Worm (Caenorhabditis elegans) whole organism, L3 larva: ENCODE results near the gene F58E6.8.

Source experiments
- ZK546.5 ChIP-seq: sonication (generic microtip); optimal IDR thresholded peaks from 2 replicates; lab custom pipeline; 2017; ENCODE audit warnings: missing biosample characterization, missing genetic modification characterization
- ama-1 ChIP-seq: fragments of 150-350 bp; optimal IDR thresholded peaks from 2 replicates; lab custom pipeline; 2018
- ceh-16 ChIP-seq: sonication (generic microtip); optimal IDR thresholded peaks from 2 replicates; lab custom pipeline; 2017; ENCODE audit warnings: missing biosample characterization, missing genetic modification characterization
- ceh-82 ChIP-seq: fragments of 150-350 bp; optimal IDR thresholded peaks from 2 replicates; lab custom pipeline; 2014; ENCODE audit warnings: missing biosample characterization, missing genetic modification characterization
- egl-27 ChIP-seq: sonication (generic microtip); optimal IDR thresholded peaks from 4 replicates; lab custom pipeline; 2017; ENCODE audit warnings: missing biosample characterization, missing genetic modification reagents, missing genetic modification characterization
- egl-5 ChIP-seq: fragments of 150-350 bp; optimal IDR thresholded peaks from 2 replicates; lab custom pipeline; 2017; ENCODE audit warnings: missing biosample characterization, missing genetic modification reagents, missing genetic modification characterization, inconsistent platforms
- elt-1 ChIP-seq: fragments of 150-350 bp; optimal IDR thresholded peaks from 2 replicates; lab custom pipeline; 2014; ENCODE audit warnings: missing biosample characterization, missing genetic modification characterization
- elt-2 ChIP-seq: sonication (generic microtip); optimal IDR thresholded peaks from 2 replicates; lab custom pipeline; 2016; ENCODE audit warnings: missing genetic modification reagents, mild to moderate bottlenecking, missing genetic modification characterization, missing compliant biosample characterization
- elt-3 ChIP-seq, 3 experiments: fragments of 150-350 bp in 1 of 3; sonication (generic microtip) in 2 of 3; optimal IDR thresholded peaks; 2 replicates in 2 of 3; 4 replicates in 1 of 3; lab custom pipeline; 2014 to 2017; ENCODE audit warnings: missing biosample characterization in 3 of 3, missing genetic modification characterization in 3 of 3
- eor-1 ChIP-seq, 2 experiments: fragments of 150-350 bp; optimal IDR thresholded peaks; 2 replicates each; lab custom pipeline; 2014 to 2018; ENCODE audit warnings: missing biosample characterization in 2 of 2, missing genetic modification characterization in 2 of 2
- fkh-10 ChIP-seq: sonication (generic microtip); optimal IDR thresholded peaks from 2 replicates; lab custom pipeline; 2017; ENCODE audit warnings: missing biosample characterization, missing genetic modification reagents, missing genetic modification characterization
- fkh-2 ChIP-seq: fragments of 150-350 bp; optimal IDR thresholded peaks from 2 replicates; lab custom pipeline; 2014; ENCODE audit warnings: missing biosample characterization, missing genetic modification reagents, missing genetic modification characterization
- fos-1 ChIP-seq: fragments of 150-350 bp; optimal IDR thresholded peaks from 2 replicates; lab custom pipeline; 2014; ENCODE audit warnings: missing biosample characterization, missing genetic modification characterization
- hmg-11 ChIP-seq: sonication (generic microtip); optimal IDR thresholded peaks from 2 replicates; lab custom pipeline; 2016; ENCODE audit warnings: missing genetic modification characterization, missing compliant biosample characterization
- jun-1 ChIP-seq: fragments of 150-350 bp; optimal IDR thresholded peaks from 2 replicates; lab custom pipeline; 2014; ENCODE audit warnings: missing biosample characterization, missing genetic modification reagents, missing genetic modification characterization
- lin-39 ChIP-seq: fragments of 150-350 bp; optimal IDR thresholded peaks from 2 replicates; lab custom pipeline; 2018; ENCODE audit warnings: missing biosample characterization, missing genetic modification reagents, missing genetic modification characterization
- lsy-12 ChIP-seq: sonication (generic microtip); optimal IDR thresholded peaks from 2 replicates; lab custom pipeline; 2016; ENCODE audit warnings: mild to moderate bottlenecking, missing genetic modification characterization, missing compliant biosample characterization
- mdl-1 ChIP-seq: fragments of 150-350 bp; optimal IDR thresholded peaks from 2 replicates; lab custom pipeline; 2014; ENCODE audit warnings: missing biosample characterization, missing genetic modification characterization
- mml-1 ChIP-seq: fragments of 150-350 bp; sonication (generic microtip); optimal IDR thresholded peaks from 3 replicates; lab custom pipeline; 2014; ENCODE audit warnings: missing biosample characterization, missing genetic modification characterization
- nhr-11 ChIP-seq: fragments of 150-350 bp; optimal IDR thresholded peaks from 2 replicates; lab custom pipeline; 2014; ENCODE audit warnings: missing biosample characterization, missing genetic modification characterization
- nhr-23 ChIP-seq: fragments of 150-350 bp; optimal IDR thresholded peaks from 2 replicates; lab custom pipeline; 2014; ENCODE audit warnings: missing biosample characterization, missing genetic modification reagents, missing genetic modification characterization
- nhr-25 ChIP-seq: sonication (generic microtip); optimal IDR thresholded peaks from 2 replicates; lab custom pipeline; 2017; ENCODE audit warnings: missing biosample characterization, missing genetic modification characterization
- nhr-43 ChIP-seq: sonication (generic microtip); optimal IDR thresholded peaks from 2 replicates; lab custom pipeline; 2016; ENCODE audit warnings: mild to moderate bottlenecking, missing genetic modification characterization, missing compliant biosample characterization; ENCODE audit not compliant: poor library complexity, severe bottlenecking
- pha-4 ChIP-seq: fragments of 150-350 bp; optimal IDR thresholded peaks from 2 replicates; lab custom pipeline; 2014; ENCODE audit warnings: missing biosample characterization, missing genetic modification reagents, missing genetic modification characterization
- pqm-1 ChIP-seq: fragments of 150-350 bp; optimal IDR thresholded peaks from 2 replicates; lab custom pipeline; 2017; ENCODE audit warnings: missing biosample characterization, missing genetic modification characterization, inconsistent platforms
- sea-2 ChIP-seq: fragments of 150-350 bp; sonication (generic microtip); optimal IDR thresholded peaks from 4 replicates; lab custom pipeline; 2014; ENCODE audit warnings: missing biosample characterization, missing genetic modification reagents, missing genetic modification characterization
- skn-1 ChIP-seq: fragments of 150-350 bp; optimal IDR thresholded peaks from 2 replicates; lab custom pipeline; 2014; ENCODE audit warnings: missing biosample characterization, missing genetic modification characterization
- snpc-4 ChIP-seq: fragments of 150-350 bp; optimal IDR thresholded peaks from 2 replicates; lab custom pipeline; 2014; ENCODE audit warnings: missing biosample characterization, missing genetic modification characterization
- tbx-2 ChIP-seq: sonication (generic microtip); optimal IDR thresholded peaks from 2 replicates; lab custom pipeline; 2016; ENCODE audit warnings: mild to moderate bottlenecking, missing genetic modification characterization, missing compliant biosample characterization
- unc-39 ChIP-seq: sonication (generic microtip); optimal IDR thresholded peaks from 4 replicates; lab custom pipeline; 2017; ENCODE audit warnings: missing biosample characterization, missing genetic modification characterization

Gene F58E6.8

DNA sequence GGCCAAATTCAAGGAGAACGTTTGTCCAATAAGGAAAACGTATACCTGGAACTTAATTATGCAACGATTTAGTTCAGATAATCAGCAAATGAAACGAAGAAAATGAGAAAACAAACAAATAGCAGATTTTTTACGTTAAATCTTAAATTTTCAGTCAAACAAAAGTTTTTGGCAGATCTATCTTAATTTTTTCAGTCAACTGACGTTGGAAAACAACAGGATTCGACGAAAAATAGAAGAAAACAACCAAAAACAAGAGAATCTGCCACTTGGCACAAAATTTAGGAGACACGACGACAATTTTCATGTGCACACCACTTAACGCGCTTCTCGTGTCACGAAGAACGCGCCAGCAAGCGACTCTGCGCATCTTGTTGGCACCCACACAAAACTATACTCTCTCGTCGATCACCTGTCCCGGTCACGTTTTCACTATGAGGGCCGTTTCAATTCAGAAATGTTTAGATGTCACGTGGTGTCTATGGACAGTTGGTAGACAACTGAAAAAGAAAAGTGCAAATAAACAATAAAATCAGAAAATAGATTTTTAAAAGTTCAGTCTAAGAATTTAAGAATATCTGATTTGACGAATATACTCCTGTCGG lies 34.1 kb upstream of the F58E6.8 start, which contains the start of gene ztf-7 (continued):
- TF ChIP-seq jun-1 (peak; percentile 95), ama-1 (peak; percentile 82), pha-4 (tag; lab: Kevin White, UChicago) (peak; percentile 96), sea-2 (GFP tag; lab: Kevin White, UChicago) (no peak), elt-1 (tag; lab: Kevin White, UChicago) (peak; percentile 76), fos-1 (tag; lab: Kevin White, UChicago) (no peak), unc-39 (tag; lab: Kevin White, UChicago) (no peak), fkh-2 (tag; lab: Kevin White, UChicago) (no peak), egl-27 (tag; lab: Kevin White, UChicago) (peak; percentile 38), nhr-11 (tag; lab: Kevin White, UChicago) (peak; percentile 80), tbx-2 (tag; lab: Kevin White, UChicago) (peak; percentile 88), pqm-1 (tag; lab: Kevin White, UChicago) (peak; percentile 73), egl-5 (tag; lab: Kevin White, UChicago) (peak; percentile 91), elt-3 (tag; optimal IDR thresholded peaks at IDR 0.05; lab: Kevin White, UChicago) (no peak), mml-1 (no peak), skn-1 (tag; lab: Kevin White, UChicago) (peak; percentile 68), mdl-1 (tag; lab: Kevin White, UChicago) (peak; percentile 94), ceh-16 (tag; lab: Kevin White, UChicago) (peak; percentile 50), nhr-43 (tag; lab: Kevin White, UChicago) (peak; percentile 97), snpc-4 (tag; lab: Kevin White, UChicago) (peak; percentile 93), lin-39 (tag; lab: Kevin White, UChicago) (peak; percentile 95), fkh-10 (peak; percentile 87), nhr-25 (peak; percentile 99)
- TF ChIP-seq, all 47 proteins: peak for 29

DNA sequence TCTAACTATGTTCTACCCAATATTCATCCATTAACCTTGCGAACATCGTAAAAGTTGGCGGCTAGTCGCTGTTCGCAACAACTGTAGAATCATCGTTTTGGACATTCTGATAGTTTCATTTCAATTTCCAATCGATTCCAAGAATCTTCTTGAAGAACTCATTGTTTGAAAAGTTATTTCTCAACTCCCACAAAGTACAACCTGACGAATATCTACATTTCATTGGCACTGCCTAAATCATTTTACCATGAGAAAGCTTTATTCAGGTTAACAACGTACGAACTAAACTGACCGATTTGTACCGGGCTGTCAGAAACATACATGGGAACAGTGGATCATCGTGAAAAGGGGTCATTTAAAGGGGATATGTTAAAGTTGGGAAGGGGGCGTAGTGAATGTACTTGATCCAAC lies 31.1 kb upstream of the F58E6.8 start, which contains the start of gene F46B6.6:
F46B6.6 (minus strand) TSS at position 148 of the 411 bp plus-strand sequence.
- TF ChIP-seq nhr-43 (tag; lab: Kevin White, UChicago), result peak; percentile 49
- peak; percentile 80 for TF ChIP-seq ama-1
- TF ChIP-seq hmg-11 (tag; lab: Kevin White, UChicago), result no peak
- TF ChIP-seq eor-1 (tag; optimal IDR thresholded peaks at IDR 0.05; lab: Kevin White, UChicago), result no peak
- TF ChIP-seq elt-2 (tag; lab: Kevin White, UChicago), result peak; percentile 21

DNA sequence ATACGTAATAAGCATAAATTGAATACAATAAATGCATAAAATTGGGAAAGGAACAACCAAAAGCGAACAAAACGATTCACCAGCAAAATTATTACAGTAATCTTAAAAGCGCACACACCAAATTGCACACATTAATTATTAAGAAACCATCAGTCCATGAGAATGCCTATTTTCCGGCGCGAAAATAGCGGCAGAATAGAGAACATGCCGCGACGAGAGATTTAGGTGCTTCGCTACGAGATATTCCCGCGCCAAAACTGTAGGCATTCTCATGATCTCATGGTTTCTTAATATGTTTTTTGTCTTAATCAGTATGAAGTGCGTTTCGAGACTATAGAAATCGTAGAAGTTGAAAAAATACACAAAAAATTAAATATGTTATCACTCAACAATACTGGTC lies 28.6 kb upstream of the F58E6.8 start:
- TF ChIP-seq ama-1 (no peak), egl-5 (tag; lab: Kevin White, UChicago) (no peak), tbx-2 (tag; lab: Kevin White, UChicago) (no peak), hmg-11 (tag; lab: Kevin White, UChicago) (no peak), ceh-82 (tag; lab: Kevin White, UChicago) (no peak), lsy-12 (no peak), elt-3 (tag; optimal IDR thresholded peaks at IDR 0.05; lab: Kevin White, UChicago) (no peak), pha-4 (tag; lab: Kevin White, UChicago) (no peak), nhr-25 (no peak)

DNA sequence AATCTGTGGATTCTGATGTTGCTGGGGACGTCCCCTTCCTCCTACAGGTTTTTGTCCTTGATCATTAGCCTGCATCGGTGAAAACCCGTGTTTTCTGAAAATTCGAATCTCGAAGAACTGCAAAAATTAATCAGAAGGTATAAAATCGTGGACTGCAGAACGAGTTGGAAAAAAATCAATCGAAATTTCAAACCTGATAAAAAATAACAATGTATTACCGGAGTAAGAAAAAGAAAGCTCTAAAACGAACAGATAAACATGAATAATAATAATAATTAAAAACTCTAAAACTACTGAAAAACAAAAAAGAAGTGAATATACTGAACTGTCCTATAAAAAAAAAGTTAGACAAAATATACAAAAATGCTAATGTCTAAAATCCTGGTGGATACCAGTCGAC lies 27.3 kb upstream of the F58E6.8 start, which contains the start of gene F46B6.5:
F46B6.5 (minus strand) TSS at position 101 of the 400 bp plus-strand sequence.
- TF ChIP-seq ZK546.5 (tag; lab: Kevin White, UChicago) (no peak), egl-27 (tag; lab: Kevin White, UChicago) (no peak)

DNA sequence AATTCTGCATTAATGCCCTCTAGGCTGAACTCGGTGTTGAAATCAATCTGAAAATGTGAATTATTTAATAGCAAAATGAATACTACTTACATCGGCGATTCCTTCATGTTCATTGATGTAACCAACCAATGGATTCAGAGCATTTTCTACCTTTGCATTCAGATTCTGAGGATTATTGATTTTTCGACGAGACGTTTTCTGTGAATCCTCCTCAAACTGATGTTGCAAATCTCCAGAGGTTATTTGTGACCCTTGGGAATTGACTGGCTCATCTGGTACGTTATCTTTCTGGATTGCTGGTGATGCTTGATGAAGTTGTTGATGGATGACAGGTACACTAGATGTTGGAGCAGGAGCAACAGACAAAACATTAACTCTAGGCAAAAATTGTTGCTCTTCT lies 26.4 kb upstream of the F58E6.8 start:
- TF ChIP-seq nhr-43 (tag; lab: Kevin White, UChicago), result no peak

ce11 chrV:9779418-9779817 lies 23.8 kb upstream of the F58E6.8 start, which contains the start of gene F46B6.4:
TSS of gene F46B6.4 (minus strand) at chrV:9779518.
- no peak for TF ChIP-seq lin-39 (tag; lab: Kevin White, UChicago)
- TF ChIP-seq nhr-23 (tag; lab: Kevin White, UChicago), result no peak
